Worm (Caenorhabditis elegans): ENCODE results near the gene fip-4.

- TF ChIP-seq cog-1 (tag; optimal IDR thresholded peaks at IDR 0.05) (no peak), ztf-29 (GFP tag; IDR thresholded peaks at IDR 0.05) (no peak), T22C8.4 (GFP tag; IDR thresholded peaks at IDR 0.05) (no peak)
Measured at ce11 chrV:8653080-8653821, 42.2 kb upstream of the fip-4 start.
